Worm (Caenorhabditis elegans) whole organism, L3 larva: ENCODE results near the gene acsd-1.

Source experiments
- elt-3 ChIP-seq, 3 experiments: fragments of 150-350 bp in 1 of 3; sonication (generic microtip) in 2 of 3; optimal IDR thresholded peaks; 2 replicates in 2 of 3; 4 replicates in 1 of 3; lab custom pipeline; 2014 to 2017; ENCODE audit warnings: missing biosample characterization in 3 of 3, missing genetic modification characterization in 3 of 3
- nhr-11 ChIP-seq: fragments of 150-350 bp; optimal IDR thresholded peaks from 2 replicates; lab custom pipeline; 2014; ENCODE audit warnings: missing biosample characterization, missing genetic modification characterization

DNA sequence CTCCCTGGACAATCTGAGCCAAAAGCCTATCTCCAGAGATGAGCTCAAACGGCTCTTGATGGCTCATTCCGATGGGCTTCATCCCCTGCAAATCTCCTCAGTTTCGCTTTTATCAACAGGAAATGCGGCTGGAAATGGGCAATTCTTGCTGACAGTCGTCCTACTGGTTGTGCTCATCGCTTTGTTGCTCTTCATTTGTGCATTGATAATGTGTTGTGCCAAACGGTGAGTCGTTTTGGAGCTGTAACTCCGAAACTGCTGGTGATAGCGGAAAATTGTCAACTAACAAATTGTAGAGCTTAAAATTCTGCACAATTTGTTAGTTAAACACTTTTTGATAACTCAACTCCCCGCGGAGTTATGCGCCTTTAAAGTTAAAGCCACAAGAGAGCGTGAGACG, 62.7 kb downstream of the acsd-1 start:
- TF ChIP-seq elt-3 (tag; optimal IDR thresholded peaks at IDR 0.05; lab: Kevin White, UChicago) (no peak), nhr-11 (tag; lab: Kevin White, UChicago) (no peak)
